Worm (Caenorhabditis elegans) whole organism, late embryonic: ENCODE measurements around the gene dim-1.

Experiments used
- ama-1 ChIP-seq: fragments of 150-350 bp; optimal IDR thresholded peaks from 2 replicates; lab custom pipeline; 2014
- ceh-14 ChIP-seq: sonication (generic microtip); optimal IDR thresholded peaks from 2 replicates; lab custom pipeline; 2016; ENCODE audit warnings: missing genotype, missing genetic modification characterization, missing compliant biosample characterization
- ceh-9 ChIP-seq: sonication (generic microtip); optimal IDR thresholded peaks from 2 replicates; lab custom pipeline; 2016; ENCODE audit warnings: mild to moderate bottlenecking, missing genetic modification characterization, inconsistent platforms, missing compliant biosample characterization
- elt-4 ChIP-seq: sonication (generic microtip); optimal IDR thresholded peaks from 2 replicates; lab custom pipeline; 2016; ENCODE audit warnings: missing genetic modification characterization, missing compliant biosample characterization
- ets-4 ChIP-seq: sonication (generic microtip); optimal IDR thresholded peaks from 2 replicates; lab custom pipeline; 2016; ENCODE audit warnings: missing genetic modification characterization, missing compliant biosample characterization
- pag-3 ChIP-seq: sonication (generic microtip); optimal IDR thresholded peaks from 2 replicates; lab custom pipeline; 2016; ENCODE audit warnings: missing compliant biosample characterization, missing genetic modification characterization, borderline replicate concordance
- pqm-1 ChIP-seq: sonication (generic microtip); optimal IDR thresholded peaks from 2 replicates; lab custom pipeline; 2016; ENCODE audit warnings: missing genetic modification characterization, missing compliant biosample characterization
- pros-1 ChIP-seq: fragments of 150-350 bp; optimal IDR thresholded peaks from 2 replicates; lab custom pipeline; 2014; ENCODE audit warnings: missing biosample characterization, missing genetic modification reagents, missing genetic modification characterization
- unc-55 ChIP-seq: sonication (generic microtip); optimal IDR thresholded peaks from 2 replicates; lab custom pipeline; 2017; ENCODE audit warnings: missing biosample characterization, missing genetic modification reagents, missing genetic modification characterization

- TF ChIP-seq ets-4 (tag; lab: Kevin White, UChicago), result no peak
- no peak for TF ChIP-seq ama-1 (lab: Kevin White, UChicago)
- no peak for TF ChIP-seq ceh-9 (tag; lab: Kevin White, UChicago)
- TF ChIP-seq pqm-1, result no peak
- TF ChIP-seq pag-3 (tag; lab: Kevin White, UChicago), result no peak
- TF ChIP-seq ceh-14, result no peak
- TF ChIP-seq elt-4 (tag; lab: Kevin White, UChicago), result no peak
- TF ChIP-seq pros-1, result no peak
- TF ChIP-seq unc-55 (GFP tag; lab: Kevin White, UChicago), result peak; percentile 19
Measured at ce11 chrX:8052055-8052454, 6.0 kb downstream of the dim-1 start.
